7 worm cellular contexts compared by ENCODE assay signal in the genomic region with DNA sequence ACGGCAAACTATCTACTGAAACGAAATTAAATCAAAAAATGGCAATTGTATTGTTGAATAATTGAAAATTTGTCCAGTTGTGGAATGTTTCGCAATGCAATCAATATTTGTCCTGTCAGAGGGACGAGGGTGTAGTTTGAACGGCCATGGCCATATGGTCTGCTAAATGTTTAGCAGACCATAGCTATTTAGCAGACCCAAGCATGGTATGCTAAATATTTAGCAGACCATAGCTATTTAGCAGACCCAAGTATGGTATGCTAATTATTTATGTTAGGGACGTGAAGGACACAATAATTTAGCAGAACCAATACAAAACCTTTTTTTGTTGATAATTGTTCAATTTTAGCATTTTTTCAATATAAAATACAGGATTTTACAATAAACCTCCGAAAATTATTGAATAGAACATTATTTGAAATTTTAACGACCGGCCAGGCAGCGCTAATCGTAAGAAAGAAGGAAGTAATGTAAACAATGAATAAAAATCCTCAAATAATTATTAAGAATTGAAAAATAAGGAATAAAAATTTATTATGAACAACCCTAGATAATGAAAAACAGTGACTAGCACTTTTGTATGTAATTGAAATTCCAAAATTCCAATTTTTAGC.
A peak's percentile ranks its signal among the peaks of the same experiment; 100 is the strongest.
TF ChIP-seq lines count a peak whose summit lies in the region.

TSS of gene riok-3 (minus strand) at position 15 of the 614 bp plus-strand sequence.

TF ChIP-seq in whole organism, L1 larva, 84 proteins besides CTCF, POLR2A, EP300 and RAD21 (continues in another document):
- TF ChIP-seq snu-23 (GFP tag; optimal IDR thresholded peaks at IDR 0.05; lab: Kevin White, UChicago) (peak; percentile 0), ama-1 (optimal IDR thresholded peaks at IDR 0.05; lab: Kevin White, UChicago) (peak; percentile 38), nhr-20 (tag; optimal IDR thresholded peaks at IDR 0.05; lab: Kevin White, UChicago) (no peak), mef-2 (tag; optimal IDR thresholded peaks at IDR 0.05; lab: Kevin White, UChicago) (no peak), nhr-85 (tag; lab: Kevin White, UChicago) (peak; percentile 63), ceh-82 (tag; optimal IDR thresholded peaks at IDR 0.05; lab: Kevin White, UChicago) (no peak), egl-13 (tag; optimal IDR thresholded peaks at IDR 0.05; lab: Kevin White, UChicago) (no peak), unc-30 (tag; optimal IDR thresholded peaks at IDR 0.05; lab: Kevin White, UChicago) (no peak), tbx-2 (tag; optimal IDR thresholded peaks at IDR 0.05; lab: Kevin White, UChicago) (no peak), nhr-71 (tag; optimal IDR thresholded peaks at IDR 0.05; lab: Kevin White, UChicago) (peak; percentile 42), hpl-2 (GFP tag; optimal IDR thresholded peaks at IDR 0.05; lab: Kevin White, UChicago) (no peak), nhr-11 (tag; optimal IDR thresholded peaks at IDR 0.05; lab: Kevin White, UChicago) (no peak), lsy-2 (tag; optimal IDR thresholded peaks at IDR 0.05; lab: Kevin White, UChicago) (peak in 1 of 2 experiments; percentile 7)

TF ChIP-seq in whole organism, L2 larva, 48 proteins besides CTCF, POLR2A, EP300 and RAD21 (continues in another document):
- TF ChIP-seq sem-4 (tag; optimal IDR thresholded peaks at IDR 0.05; lab: Kevin White, UChicago) (no peak), Y55F3AM.14 (GFP tag; optimal IDR thresholded peaks at IDR 0.05; lab: Kevin White, UChicago) (no peak), unc-62 (GFP tag; optimal IDR thresholded peaks at IDR 0.05; lab: Kevin White, UChicago) (no peak), blmp-1 (tag; optimal IDR thresholded peaks at IDR 0.05; lab: Kevin White, UChicago; ENCODE audit: insufficient read depth) (no peak), alr-1 (tag; optimal IDR thresholded peaks at IDR 0.05; lab: Kevin White, UChicago) (no peak), ZK546.5 (tag; optimal IDR thresholded peaks at IDR 0.05; lab: Kevin White, UChicago) (no peak), aly-2 (tag; optimal IDR thresholded peaks at IDR 0.05; lab: Kevin White, UChicago) (no peak), gmeb-1 (tag; optimal IDR thresholded peaks at IDR 0.05; lab: Kevin White, UChicago) (peak; percentile 19), nhr-12 (tag; optimal IDR thresholded peaks at IDR 0.05; lab: Kevin White, UChicago) (no peak), nhr-10 (tag; optimal IDR thresholded peaks at IDR 0.05; lab: Kevin White, UChicago) (no peak), sma-3 (GFP tag; optimal IDR thresholded peaks at IDR 0.05; lab: Kevin White, UChicago) (peak; percentile 42), ztf-4 (tag; optimal IDR thresholded peaks at IDR 0.05; lab: Kevin White, UChicago) (peak; percentile 46)

TF ChIP-seq in whole organism, L3 larva, 47 proteins besides CTCF, POLR2A, EP300 and RAD21 (continues in another document):
- TF ChIP-seq R02D3.7 (tag; optimal IDR thresholded peaks at IDR 0.05; lab: Kevin White, UChicago) (no peak), eor-1 (tag; optimal IDR thresholded peaks at IDR 0.05; lab: Kevin White, UChicago) (no peak), ama-1 (optimal IDR thresholded peaks at IDR 0.05; lab: Kevin White, UChicago) (peak; percentile 62), nhr-43 (tag; optimal IDR thresholded peaks at IDR 0.05; lab: Kevin White, UChicago; ENCODE audit: poor library complexity, severe bottlenecking) (no peak), nhr-11 (tag; optimal IDR thresholded peaks at IDR 0.05; lab: Kevin White, UChicago) (no peak), lsy-12 (tag; optimal IDR thresholded peaks at IDR 0.05; lab: Kevin White, UChicago) (no peak), hmg-11 (tag; optimal IDR thresholded peaks at IDR 0.05; lab: Kevin White, UChicago) (no peak), nhr-25 (tag; optimal IDR thresholded peaks at IDR 0.05; lab: Kevin White, UChicago) (peak; percentile 33), nhr-23 (tag; optimal IDR thresholded peaks at IDR 0.05; lab: Kevin White, UChicago) (peak; percentile 36), lin-15B (tag; optimal IDR thresholded peaks at IDR 0.05; lab: Kevin White, UChicago) (no peak), skn-1 (tag; optimal IDR thresholded peaks at IDR 0.05; lab: Kevin White, UChicago) (no peak), lin-39 (tag; optimal IDR thresholded peaks at IDR 0.05; lab: Kevin White, UChicago) (no peak), ZK546.5 (tag; optimal IDR thresholded peaks at IDR 0.05; lab: Kevin White, UChicago) (no peak)

TF ChIP-seq in whole organism, L4 larva, 104 proteins besides CTCF, POLR2A, EP300 and RAD21 (continues in another document):
- peak; percentile 12 for TF ChIP-seq nhr-28 (tag; optimal IDR thresholded peaks at IDR 0.05; lab: Kevin White, UChicago)
- TF ChIP-seq lsy-2 (tag; optimal IDR thresholded peaks at IDR 0.05; lab: Kevin White, UChicago): peak in 1 of 2 experiments; percentile 51
- peak; percentile 78 for TF ChIP-seq T26A8.4 (GFP tag; IDR thresholded peaks at IDR 0.05; lab: Robert Waterston, UW)
- TF ChIP-seq madf-5 (GFP tag; IDR thresholded peaks at IDR 0.05; lab: Robert Waterston, UW): no peak
- peak; percentile 77 for TF ChIP-seq zfp-3 (GFP tag; conservative IDR thresholded peaks at IDR 0.05; lab: Robert Waterston, UW)
- 0 out of 2 replicates have a peak, but pooled peaks have one; percentile 8 for TF ChIP-seq mdt-29 (GFP tag; IDR thresholded peaks at IDR 0.05; lab: Robert Waterston, UW)
- peak; percentile 1 for TF ChIP-seq hlh-11 (tag; optimal IDR thresholded peaks at IDR 0.05; lab: Kevin White, UChicago)
- peak; percentile 47 for TF ChIP-seq mes-2 (tag; optimal IDR thresholded peaks at IDR 0.05; lab: Kevin White, UChicago; ENCODE audit: poor library complexity, severe bottlenecking)
- peak; percentile 55; the same call in 1 of the 2 replicates for TF ChIP-seq php-3 (GFP tag; IDR thresholded peaks at IDR 0.05; lab: Robert Waterston, UW)
- peak in 1 of 2 experiments; percentile 25 for TF ChIP-seq unc-62 (GFP tag; optimal IDR thresholded peaks at IDR 0.05 in 1 of 2; lab: Kevin White, UChicago)
- TF ChIP-seq unc-62 (tag; optimal IDR thresholded peaks at IDR 0.05; lab: Kevin White, UChicago): no peak

TF ChIP-seq in whole organism, late embryonic, 69 proteins besides CTCF, POLR2A, EP300 and RAD21:
- TF ChIP-seq ceh-48 (tag; optimal IDR thresholded peaks at IDR 0.05; lab: Kevin White, UChicago) (peak; percentile 13), nhr-232 (tag; optimal IDR thresholded peaks at IDR 0.05; lab: Kevin White, UChicago) (no peak)

TF ChIP-seq in whole organism, mixed stage, embryonic, 35 proteins besides CTCF, POLR2A, EP300 and RAD21:
- TF ChIP-seq ham-2 (GFP tag; optimal IDR thresholded peaks at IDR 0.05; lab: Kevin White, UChicago): peak; percentile 29
- peak; percentile 55 for TF ChIP-seq nhr-2 (tag; optimal IDR thresholded peaks at IDR 0.05; lab: Kevin White, UChicago)
- TF ChIP-seq cnd-1 (tag; optimal IDR thresholded peaks at IDR 0.05; lab: Kevin White, UChicago): no peak
- no peak for TF ChIP-seq mep-1 (tag; optimal IDR thresholded peaks at IDR 0.05; lab: Kevin White, UChicago)

TF ChIP-seq in whole organism, young adult, 124 proteins besides CTCF, POLR2A, EP300 and RAD21 (continues in another document):
- TF ChIP-seq ceh-27 (GFP tag; optimal IDR thresholded peaks at IDR 0.05; lab: Kevin White, UChicago): no peak
- TF ChIP-seq egl-44 (GFP tag; IDR thresholded peaks at IDR 0.05; lab: Robert Waterston, UW): no peak
- no peak for TF ChIP-seq T07F8.4 (tag; optimal IDR thresholded peaks at IDR 0.05; lab: Kevin White, UChicago)
- TF ChIP-seq ztf-26 (tag; optimal IDR thresholded peaks at IDR 0.05; lab: Kevin White, UChicago): peak; percentile 36
- peak; percentile 33; the same call in 1 of the 2 replicates for TF ChIP-seq dox-1 (GFP tag; IDR thresholded peaks at IDR 0.05; lab: Robert Waterston, UW)
- TF ChIP-seq madf-8 (GFP tag; conservative IDR thresholded peaks at IDR 0.05; lab: Robert Waterston, UW): no peak
- 0 out of 2 replicates have a peak, but pooled peaks have one; percentile 68 for TF ChIP-seq Y79H2A.3 (GFP tag; conservative IDR thresholded peaks at IDR 0.05; lab: Robert Waterston, UW)
- peak; percentile 40; the same call in 1 of the 2 replicates for TF ChIP-seq Y95B8A.8 (GFP tag; IDR thresholded peaks at IDR 0.05; lab: Robert Waterston, UW)
- TF ChIP-seq unc-62 (GFP tag; optimal IDR thresholded peaks at IDR 0.05; lab: Kevin White, UChicago): no peak
- no peak for TF ChIP-seq madf-3 (GFP tag; IDR thresholded peaks at IDR 0.05; lab: Robert Waterston, UW)
- no peak for TF ChIP-seq lag-1 (GFP tag; IDR thresholded peaks at IDR 0.05; lab: Robert Waterston, UW)
- TF ChIP-seq nfya-1 (tag; optimal IDR thresholded peaks at IDR 0.05; lab: Kevin White, UChicago; ENCODE audit: borderline replicate concordance, insufficient read depth): no peak
- TF ChIP-seq F37B4.10 (GFP tag; IDR thresholded peaks at IDR 0.05; lab: Robert Waterston, UW): no peak
- TF ChIP-seq snpc-4 (GFP tag; optimal IDR thresholded peaks at IDR 0.05; lab: Kevin White, UChicago): no peak
- no peak for TF ChIP-seq snpc-4 (tag; optimal IDR thresholded peaks at IDR 0.05; lab: Kevin White, UChicago)
- TF ChIP-seq dpff-1 (tag; optimal IDR thresholded peaks at IDR 0.05; lab: Kevin White, UChicago): peak; percentile 36
- no peak for TF ChIP-seq zfh-2 (GFP tag; conservative IDR thresholded peaks at IDR 0.05; lab: Robert Waterston, UW)
- TF ChIP-seq tbx-9 (tag; optimal IDR thresholded peaks at IDR 0.05; lab: Kevin White, UChicago; ENCODE audit: borderline replicate concordance): no peak
- no peak for TF ChIP-seq mes-4 (tag; optimal IDR thresholded peaks at IDR 0.05; lab: Kevin White, UChicago)
- TF ChIP-seq tlf-1 (GFP tag; optimal IDR thresholded peaks at IDR 0.05; lab: Kevin White, UChicago): peak; percentile 1
- TF ChIP-seq ztf-28 (GFP tag; IDR thresholded peaks at IDR 0.05; lab: Robert Waterston, UW): no peak
- TF ChIP-seq F49E8.2 (tag; optimal IDR thresholded peaks at IDR 0.05; lab: Kevin White, UChicago; ENCODE audit: insufficient read depth): no peak
- no peak for TF ChIP-seq aptf-3 (GFP tag; IDR thresholded peaks at IDR 0.05; lab: Robert Waterston, UW)
- no peak for TF ChIP-seq hmg-20 (GFP tag; IDR thresholded peaks at IDR 0.05; lab: Robert Waterston, UW)
- peak; percentile 50 for TF ChIP-seq ekl-4 (GFP tag; IDR thresholded peaks at IDR 0.05; lab: Robert Waterston, UW)
- TF ChIP-seq Y56A3A.18 (GFP tag; IDR thresholded peaks at IDR 0.05; lab: Robert Waterston, UW): peak; percentile 10; the same call in 1 of the 2 replicates
- TF ChIP-seq somi-1 (GFP tag; optimal IDR thresholded peaks at IDR 0.05; lab: Kevin White, UChicago): peak; percentile 44
- peak; percentile 40 for TF ChIP-seq ZK185.1 (tag; optimal IDR thresholded peaks at IDR 0.05; lab: Kevin White, UChicago; ENCODE audit: poor library complexity, severe bottlenecking)
- TF ChIP-seq bed-1 (GFP tag; IDR thresholded peaks at IDR 0.05; lab: Robert Waterston, UW): no peak
- TF ChIP-seq F57A8.1 (GFP tag; optimal IDR thresholded peaks at IDR 0.05; lab: Kevin White, UChicago): no peak
- peak; percentile 21 for TF ChIP-seq F23B12.7 (tag; optimal IDR thresholded peaks at IDR 0.05; lab: Kevin White, UChicago; ENCODE audit: insufficient read depth)
- TF ChIP-seq F33H1.4 (GFP tag; IDR thresholded peaks at IDR 0.05; lab: Robert Waterston, UW): no peak
- TF ChIP-seq lsl-1 (GFP tag; optimal IDR thresholded peaks at IDR 0.05; lab: Kevin White, UChicago): no peak
